Fruit fly (Drosophila melanogaster): ENCODE measurements around the gene Hsp22.

The Hsp22 gene

DNA sequence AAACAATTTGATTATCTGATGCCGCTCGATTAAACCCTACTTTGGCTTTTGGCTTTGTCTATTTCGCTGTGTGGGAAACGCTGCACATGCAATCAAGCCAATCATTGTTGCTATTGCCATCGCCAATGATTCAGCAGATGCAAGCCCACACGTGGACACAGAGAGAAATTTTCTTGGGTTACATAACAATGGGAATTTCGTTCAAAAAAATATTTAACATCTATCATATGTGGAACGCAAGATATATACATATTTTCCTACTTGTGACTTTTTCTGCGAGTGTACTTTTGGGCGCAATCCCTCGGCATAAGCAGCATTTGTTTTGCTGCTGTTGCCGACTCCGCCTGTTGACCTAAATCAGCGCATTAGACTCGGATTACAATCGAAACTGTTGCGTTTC, 46.6 kb downstream of the Hsp22 start:
- TF ChIP-seq h (GFP tag; optimal IDR thresholded peaks at IDR 0.05) (peak; percentile 37), OdsH (GFP tag; optimal IDR thresholded peaks at IDR 0.05) (no peak), GATAd (GFP tag; optimal IDR thresholded peaks at IDR 0.05) (no peak)

DNA sequence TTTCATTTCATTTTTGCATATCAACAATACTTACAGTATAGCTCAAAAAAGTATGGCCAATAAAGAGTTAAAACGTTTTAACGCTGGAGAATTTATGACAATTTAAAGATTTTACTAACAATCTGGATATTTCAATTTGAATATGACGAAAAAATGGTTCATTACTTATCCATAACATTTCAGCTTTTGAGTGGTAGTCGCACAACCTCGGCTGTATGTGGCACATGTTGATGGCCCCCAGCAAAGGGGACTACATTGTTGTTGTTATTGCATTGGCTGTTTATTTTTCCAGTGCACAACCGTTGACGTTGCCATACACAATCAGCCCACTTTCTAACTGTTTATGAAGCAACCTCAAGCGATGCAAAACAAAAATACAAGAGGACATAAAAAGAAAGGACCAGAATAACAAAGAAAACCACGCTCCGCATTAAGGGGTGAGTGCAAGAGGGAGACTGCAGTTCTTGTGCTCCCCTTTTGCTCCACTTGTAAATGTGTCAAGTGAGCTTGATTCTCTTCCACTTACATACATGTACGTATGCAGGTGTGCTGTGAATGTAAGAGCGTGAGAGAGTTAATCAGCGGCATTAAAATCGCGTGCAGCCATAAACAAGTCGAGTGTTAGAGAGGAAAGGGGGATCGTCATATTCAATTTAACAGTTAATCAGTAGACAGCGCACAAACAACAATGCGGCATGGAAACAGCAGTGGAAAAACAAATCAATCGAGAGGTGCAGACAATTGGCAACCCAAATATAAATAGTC, 47.5 kb downstream of the Hsp22 start:
- TF ChIP-seq Abd-B (GFP tag; optimal IDR thresholded peaks at IDR 0.05) (no peak), GATAd (GFP tag; optimal IDR thresholded peaks at IDR 0.05) (peak; percentile 12), Vsx2 (GFP tag; optimal IDR thresholded peaks at IDR 0.05; ENCODE audit: partially characterized antibody) (no peak), CG9705 (GFP tag; optimal IDR thresholded peaks at IDR 0.05) (peak; percentile 62), HLH106 (tag; optimal IDR thresholded peaks at IDR 0.05) (peak; percentile 91), ey (GFP tag; optimal IDR thresholded peaks at IDR 0.05) (peak; percentile 93), Hnf4 (GFP tag; optimal IDR thresholded peaks at IDR 0.05) (peak; percentile 87), dsf (GFP tag; optimal IDR thresholded peaks at IDR 0.05; ENCODE audit: borderline replicate concordance) (peak; percentile 27), fru (GFP tag; optimal IDR thresholded peaks at IDR 0.05) (peak; percentile 94), Myc (optimal IDR thresholded peaks at IDR 0.05) (no peak), woc (GFP tag; optimal IDR thresholded peaks at IDR 0.05) (peak; percentile 77), rgr (GFP tag; optimal IDR thresholded peaks at IDR 0.05) (peak; percentile 88), dl (GFP tag; optimal IDR thresholded peaks at IDR 0.05; ENCODE audit: insufficient read depth in 1 of 2, partially characterized antibody in 2 of 2) (no peak), dmrt93B (GFP tag; optimal IDR thresholded peaks at IDR 0.05) (peak; percentile 80), br (GFP tag; optimal IDR thresholded peaks at IDR 0.05) (peak; percentile 95), brk (GFP tag; optimal IDR thresholded peaks at IDR 0.05) (peak; percentile 38), Rel (GFP tag; optimal IDR thresholded peaks at IDR 0.05) (peak; percentile 46), Rel (tag; optimal IDR thresholded peaks at IDR 0.05) (peak; percentile 66), h (GFP tag; optimal IDR thresholded peaks at IDR 0.05) (peak; percentile 90), Dfd (GFP tag; optimal IDR thresholded peaks at IDR 0.05) (no peak), CG32264 (GFP tag; optimal IDR thresholded peaks at IDR 0.05) (peak; percentile 86), psq (GFP tag; optimal IDR thresholded peaks at IDR 0.05) (peak; percentile 86), tai (GFP tag; optimal IDR thresholded peaks at IDR 0.05) (peak; percentile 78), lola (GFP tag; optimal IDR thresholded peaks at IDR 0.05) (no peak), Mio (GFP tag; optimal IDR thresholded peaks at IDR 0.05) (peak; percentile 27), usp (GFP tag; optimal IDR thresholded peaks at IDR 0.05) (no peak), foxo (GFP tag; optimal IDR thresholded peaks at IDR 0.05) (peak; percentile 60 to 92), OdsH (GFP tag; optimal IDR thresholded peaks at IDR 0.05) (peak; percentile 90), sage (GFP tag; optimal IDR thresholded peaks at IDR 0.05) (peak; percentile 71), Jra (GFP tag; optimal IDR thresholded peaks at IDR 0.05) (peak; percentile 88), Sp1 (GFP tag; optimal IDR thresholded peaks at IDR 0.05) (peak; percentile 90)

DNA sequence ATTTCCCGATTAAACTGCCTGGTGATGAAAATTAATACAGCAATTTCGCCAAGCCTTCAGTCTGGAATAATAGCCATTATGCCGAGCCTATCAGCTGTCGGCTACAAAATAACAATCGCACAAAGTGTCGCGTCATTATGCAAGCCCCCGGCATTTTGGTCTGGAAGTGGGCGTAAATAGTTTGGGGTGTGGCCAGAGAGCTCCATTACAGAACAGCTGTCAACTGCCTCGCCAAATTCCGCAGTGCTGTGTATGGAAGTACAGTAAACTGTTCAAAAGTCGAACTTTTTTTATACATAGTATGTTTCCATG, 48.0 kb downstream of the Hsp22 start:
- TF ChIP-seq sage (GFP tag; optimal IDR thresholded peaks at IDR 0.05): no peak
- TF ChIP-seq pan (optimal IDR thresholded peaks at IDR 0.05): no peak
- no peak for TF ChIP-seq Vsx2 (GFP tag; optimal IDR thresholded peaks at IDR 0.05; ENCODE audit: partially characterized antibody)
- no peak for TF ChIP-seq Sp1 (GFP tag; optimal IDR thresholded peaks at IDR 0.05)
- no peak for TF ChIP-seq psq (GFP tag; optimal IDR thresholded peaks at IDR 0.05)
- no peak for TF ChIP-seq dmrt93B (GFP tag; optimal IDR thresholded peaks at IDR 0.05)
- TF ChIP-seq sv (GFP tag; optimal IDR thresholded peaks at IDR 0.05): no peak
- no peak for TF ChIP-seq dsf (GFP tag; optimal IDR thresholded peaks at IDR 0.05; ENCODE audit: borderline replicate concordance)
- TF ChIP-seq foxo (GFP tag; optimal IDR thresholded peaks at IDR 0.05): no peak
- no peak for TF ChIP-seq ey (GFP tag; optimal IDR thresholded peaks at IDR 0.05)
- no peak for TF ChIP-seq tai (GFP tag; optimal IDR thresholded peaks at IDR 0.05)
- TF ChIP-seq woc (GFP tag; optimal IDR thresholded peaks at IDR 0.05): no peak
- TF ChIP-seq HLH106 (tag; optimal IDR thresholded peaks at IDR 0.05): no peak
- no peak for TF ChIP-seq CrebA (GFP tag; optimal IDR thresholded peaks at IDR 0.05; ENCODE audit: borderline replicate concordance)
- no peak for TF ChIP-seq usp (GFP tag; optimal IDR thresholded peaks at IDR 0.05)

DNA sequence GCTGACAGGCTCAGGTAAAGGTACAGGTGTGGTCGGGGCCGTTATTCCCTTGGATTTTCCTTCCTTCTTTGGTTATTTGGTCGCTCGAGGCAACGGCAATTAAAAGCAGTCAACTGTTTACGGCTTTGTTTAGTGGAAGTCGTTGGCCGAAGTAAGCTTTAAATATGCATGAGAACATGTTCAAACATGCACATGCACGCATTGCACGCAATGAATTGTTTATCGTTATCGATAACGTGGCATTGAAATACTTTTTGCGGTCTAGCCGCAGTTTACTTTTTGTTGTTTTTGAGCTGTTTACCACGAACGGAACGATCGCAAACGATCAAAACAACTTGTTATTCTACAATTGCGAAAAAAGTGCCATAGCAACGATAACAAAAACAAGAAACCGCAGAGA, 48.9 kb downstream of the Hsp22 start:
- no peak for TF ChIP-seq Hr83 (GFP tag; optimal IDR thresholded peaks at IDR 0.05; ENCODE audit: poor library complexity, severe bottlenecking)
- TF ChIP-seq tai (GFP tag; optimal IDR thresholded peaks at IDR 0.05): no peak
- TF ChIP-seq OdsH (GFP tag; optimal IDR thresholded peaks at IDR 0.05): no peak

Data from whole organism, wandering third instar larva.